Worm (Caenorhabditis elegans) whole organism, young adult: ENCODE measurements around the gene ZK1251.3.

ENCODE experiments used
- C06A6.2 ChIP-seq: fragments of 200-800 bp; sonication (Bioruptor generic); conservative IDR thresholded peaks from 2 replicates; pipeline ENCODE4 v1.3.6; 2022; ENCODE audit warnings: missing genetic modification characterization, missing compliant biosample characterization
- F23B12.7 ChIP-seq: sonication (generic microtip); optimal IDR thresholded peaks from 2 replicates; lab custom pipeline; 2017; ENCODE audit warnings: missing genetic modification characterization, mild to moderate bottlenecking, missing compliant biosample characterization, antibody characterized with exemption, moderate library complexity; ENCODE audit not compliant: insufficient read depth
- F52B5.7 ChIP-seq: sonication (generic microtip); optimal IDR thresholded peaks from 2 replicates; lab custom pipeline; 2016; ENCODE audit warnings: mild to moderate bottlenecking, missing genetic modification characterization, missing compliant biosample characterization
- F55B11.4 ChIP-seq: sonication (generic microtip); optimal IDR thresholded peaks from 2 replicates; lab custom pipeline; 2016; ENCODE audit warnings: missing compliant biosample characterization, missing genetic modification characterization, borderline replicate concordance; ENCODE audit not compliant: insufficient read depth
- F57C9.4 ChIP-seq: sonication (generic microtip); optimal IDR thresholded peaks from 2 replicates; lab custom pipeline; 2017; ENCODE audit warnings: mild to moderate bottlenecking, missing genetic modification characterization, missing compliant biosample characterization
- K11D2.4 ChIP-seq: fragments of 200-800 bp; sonication (Bioruptor generic); IDR thresholded peaks from 2 replicates; pipeline ENCODE4 v1.3.6; 2022; ENCODE audit warnings: missing genetic modification reagents, missing genetic modification characterization, missing compliant biosample characterization
- Y67H2A.10 ChIP-seq: fragments of 200-800 bp; sonication (Bioruptor generic); conservative IDR thresholded peaks from 2 replicates; pipeline ENCODE4 v1.3.6; 2022; ENCODE audit warnings: missing genetic modification reagents, missing genetic modification characterization, missing compliant biosample characterization
- Y95B8A.8 ChIP-seq: fragments of 200-800 bp; sonication (Bioruptor generic); IDR thresholded peaks from 2 replicates; pipeline ENCODE4 v1.3.6; 2022; ENCODE audit warnings: missing genetic modification reagents, missing genetic modification characterization, missing compliant biosample characterization
- attf-5 ChIP-seq: fragments of 200-800 bp; sonication (Bioruptor generic); optimal IDR thresholded peaks from 2 replicates; lab custom pipeline; 2018; ENCODE audit warnings: mild to moderate bottlenecking, missing genetic modification characterization, missing compliant biosample characterization
- bed-2 ChIP-seq: fragments of 200-800 bp; sonication (Bioruptor generic); IDR thresholded peaks from 2 replicates; pipeline ENCODE4 v1.3.6; 2022; ENCODE audit warnings: missing genetic modification reagents, missing genetic modification characterization, missing compliant biosample characterization
- ceh-100 ChIP-seq: fragments of 200-800 bp; sonication (Bioruptor generic); IDR thresholded peaks from 2 replicates; pipeline ENCODE4 v1.3.6; 2022; ENCODE audit warnings: missing genetic modification reagents, missing genetic modification characterization, missing compliant biosample characterization
- ceh-40 ChIP-seq: fragments of 200-800 bp; sonication (Bioruptor generic); IDR thresholded peaks from 2 replicates; pipeline ENCODE4 v1.3.6; 2022; ENCODE audit warnings: missing genetic modification characterization, missing compliant biosample characterization
- dox-1 ChIP-seq: fragments of 200-800 bp; sonication (Bioruptor generic); IDR thresholded peaks from 2 replicates; pipeline ENCODE4 v1.3.6; 2022; ENCODE audit warnings: missing genetic modification reagents, missing genetic modification characterization, missing compliant biosample characterization
- egrh-3 ChIP-seq: fragments of 200-800 bp; sonication (Bioruptor generic); IDR thresholded peaks from 2 replicates; pipeline ENCODE4 v1.3.6; 2022; ENCODE audit warnings: missing genetic modification reagents, missing genetic modification characterization, missing compliant biosample characterization
- hmg-1.2 ChIP-seq: fragments of 200-800 bp; sonication (Bioruptor generic); IDR thresholded peaks from 2 replicates; pipeline ENCODE4 v1.3.6; 2022; ENCODE audit warnings: missing genetic modification reagents, missing genetic modification characterization, missing compliant biosample characterization
- hrde-1 ChIP-seq: sonication (generic microtip); optimal IDR thresholded peaks from 2 replicates; lab custom pipeline; 2016; ENCODE audit warnings: missing genetic modification characterization, mild to moderate bottlenecking, missing compliant biosample characterization, moderate library complexity, missing genotype, missing genetic modification reagents, borderline replicate concordance
- let-526 ChIP-seq: fragments of 200-800 bp; sonication (Bioruptor generic); IDR thresholded peaks from 2 replicates; pipeline ENCODE4 v1.3.6; 2022; ENCODE audit warnings: missing genetic modification reagents, missing genetic modification characterization, missing compliant biosample characterization
- lin-26 ChIP-seq: fragments of 200-800 bp; sonication (Bioruptor generic); IDR thresholded peaks from 2 replicates; pipeline ENCODE4 v1.3.6; 2022; ENCODE audit warnings: missing genetic modification reagents, missing genetic modification characterization, missing compliant biosample characterization
- lsl-1 ChIP-seq: fragments of 200-800 bp; sonication (Bioruptor generic); optimal IDR thresholded peaks from 2 replicates; lab custom pipeline; 2018; ENCODE audit warnings: mild to moderate bottlenecking, missing genetic modification characterization, moderate library complexity, missing compliant biosample characterization
- madf-6 ChIP-seq: fragments of 200-800 bp; sonication (Bioruptor generic); IDR thresholded peaks from 2 replicates; pipeline ENCODE4 v1.3.6; 2022; ENCODE audit warnings: missing genetic modification reagents, missing genetic modification characterization, missing compliant biosample characterization
- nfya-1 ChIP-seq: sonication (generic microtip); optimal IDR thresholded peaks from 2 replicates; lab custom pipeline; 2017; ENCODE audit warnings: antibody characterized with exemption, missing compliant biosample characterization, missing genetic modification characterization, borderline replicate concordance; ENCODE audit not compliant: insufficient read depth
- nhr-120 ChIP-seq: fragments of 200-800 bp; sonication (Bioruptor generic); IDR thresholded peaks from 2 replicates; pipeline ENCODE4 v1.3.6; 2022; ENCODE audit warnings: missing genetic modification characterization, missing compliant biosample characterization
- nhr-27 ChIP-seq: fragments of 200-800 bp; sonication (Bioruptor generic); optimal IDR thresholded peaks from 2 replicates; lab custom pipeline; 2018; ENCODE audit warnings: mild to moderate bottlenecking, missing genetic modification characterization, moderate library complexity, missing compliant biosample characterization
- nhr-80 ChIP-seq: sonication (generic microtip); optimal IDR thresholded peaks from 2 replicates; lab custom pipeline; 2016; ENCODE audit warnings: missing genetic modification characterization, missing compliant biosample characterization
- pha-4 ChIP-seq: fragments of 150-350 bp; sonication (generic microtip); optimal IDR thresholded peaks from 2 replicates; lab custom pipeline; 2014; ENCODE audit warnings: missing biosample characterization, missing genetic modification reagents, missing genetic modification characterization
- rpc-1 ChIP-seq, 2 experiments: fragments of 150-350 bp in 1 of 2; sonication (generic microtip) in 1 of 2; optimal IDR thresholded peaks; 2 replicates each; lab custom pipeline; 2014 to 2018; ENCODE audit warnings: missing biosample characterization in 1 of 2, missing genetic modification characterization in 1 of 2, missing genetic modification reagents in 1 of 2, missing genotype in 1 of 2
- sea-2 ChIP-seq: fragments of 200-800 bp; sonication (Bioruptor generic); IDR thresholded peaks from 2 replicates; pipeline ENCODE4 v1.3.6; 2022; ENCODE audit warnings: missing genetic modification characterization, missing compliant biosample characterization
- somi-1 ChIP-seq: fragments of 200-800 bp; sonication (Bioruptor generic); optimal IDR thresholded peaks from 2 replicates; lab custom pipeline; 2018; ENCODE audit warnings: mild to moderate bottlenecking, missing genetic modification characterization, missing compliant biosample characterization
- tbp1 ChIP-seq: fragments of 200-800 bp; sonication (Bioruptor generic); optimal IDR thresholded peaks from 2 replicates; lab custom pipeline; 2018; ENCODE audit warnings: mild to moderate bottlenecking, missing genetic modification characterization, missing compliant biosample characterization
- tbx-9 ChIP-seq: sonication (generic microtip); optimal IDR thresholded peaks from 2 replicates; lab custom pipeline; 2016; ENCODE audit warnings: borderline replicate concordance, missing genetic modification characterization, inconsistent platforms, missing compliant biosample characterization
- unc-62 ChIP-seq: fragments of 150-350 bp; optimal IDR thresholded peaks from 2 replicates; lab custom pipeline; 2014; ENCODE audit warnings: missing biosample characterization, missing genetic modification reagents, missing genetic modification characterization
- zfh-2 ChIP-seq: fragments of 200-800 bp; sonication (Bioruptor generic); conservative IDR thresholded peaks from 2 replicates; pipeline ENCODE4 v1.3.6; 2022; ENCODE audit warnings: missing genetic modification reagents, missing genetic modification characterization, missing compliant biosample characterization
- ztf-18 ChIP-seq: sonication (generic microtip); optimal IDR thresholded peaks from 2 replicates; lab custom pipeline; 2016; ENCODE audit warnings: missing genotype, mild to moderate bottlenecking, missing genetic modification characterization, missing compliant biosample characterization
- ztf-26 ChIP-seq: sonication (generic microtip); optimal IDR thresholded peaks from 2 replicates; lab custom pipeline; 2017; ENCODE audit warnings: missing genetic modification characterization, missing compliant biosample characterization
- ztf-28 ChIP-seq: fragments of 200-800 bp; sonication (Bioruptor generic); IDR thresholded peaks from 2 replicates; pipeline ENCODE4 v1.3.6; 2022; ENCODE audit warnings: missing genetic modification reagents, missing genetic modification characterization, missing compliant biosample characterization
- ztf-6 ChIP-seq: fragments of 200-800 bp; sonication (Bioruptor generic); IDR thresholded peaks from 2 replicates; pipeline ENCODE4 v1.3.6; 2022; ENCODE audit warnings: missing genetic modification reagents, missing genetic modification characterization, missing compliant biosample characterization

The ZK1251.3 gene

ce11 chrIV:9696513-9696912 is 13.1 kb downstream of the ZK1251.3 start:
- TF ChIP-seq madf-6 (GFP tag; lab: Robert Waterston, UW) (peak; percentile 32; the same call in 1 of the 2 replicates), hrde-1 (peak; percentile 42), K11D2.4 (GFP tag; lab: Robert Waterston, UW) (no peak), nhr-120 (GFP tag; lab: Robert Waterston, UW) (no peak)
- TF ChIP-seq, all 124 proteins: peak for 2

DNA sequence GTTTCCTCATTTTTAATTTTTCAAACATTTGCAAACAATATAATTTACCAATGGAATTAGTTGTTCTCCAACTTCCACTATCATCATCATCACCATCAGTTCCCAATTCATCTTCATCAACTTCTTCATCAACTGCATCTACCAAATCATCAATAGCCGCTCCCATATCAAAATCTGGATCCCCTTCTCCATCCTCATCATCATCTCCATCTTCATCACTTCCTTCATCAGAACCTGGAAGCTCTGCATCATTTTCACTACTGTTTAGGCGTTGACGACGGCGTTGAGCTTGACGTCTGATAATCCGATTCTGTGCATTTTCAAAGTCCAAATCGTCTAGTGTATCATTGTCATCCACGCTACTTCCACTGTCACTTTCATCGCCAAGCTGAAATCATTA is 14.4 kb downstream of the ZK1251.3 start:
- TF ChIP-seq zfh-2 (GFP tag; lab: Robert Waterston, UW) (no peak), dox-1 (no peak), F57C9.4 (tag; lab: Kevin White, UChicago) (no peak)
- TF ChIP-seq, all 124 proteins: peak for 0

DNA sequence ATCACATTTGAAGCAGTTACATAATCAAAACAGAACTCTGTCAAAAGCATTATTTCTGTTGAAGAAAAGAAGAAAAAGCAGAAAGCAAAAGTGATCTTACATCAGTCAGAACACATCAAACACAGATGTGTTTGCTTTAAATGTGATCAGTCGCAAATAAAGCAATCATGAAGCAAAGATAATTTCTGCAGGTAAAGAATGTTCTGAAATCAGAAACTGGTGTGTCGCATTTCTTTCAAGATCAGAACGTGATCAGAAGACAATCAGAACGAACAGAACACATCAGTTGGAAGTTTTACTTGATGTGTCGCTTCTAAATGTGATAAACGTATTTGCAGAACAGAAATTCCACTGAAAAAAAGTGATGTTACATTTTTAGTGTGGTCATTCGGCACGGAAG is 15.6 kb downstream of the ZK1251.3 start:
- TF ChIP-seq ztf-28 (GFP tag; lab: Robert Waterston, UW) (no peak), nhr-80 (tag; lab: Kevin White, UChicago) (peak; percentile 62)

DNA sequence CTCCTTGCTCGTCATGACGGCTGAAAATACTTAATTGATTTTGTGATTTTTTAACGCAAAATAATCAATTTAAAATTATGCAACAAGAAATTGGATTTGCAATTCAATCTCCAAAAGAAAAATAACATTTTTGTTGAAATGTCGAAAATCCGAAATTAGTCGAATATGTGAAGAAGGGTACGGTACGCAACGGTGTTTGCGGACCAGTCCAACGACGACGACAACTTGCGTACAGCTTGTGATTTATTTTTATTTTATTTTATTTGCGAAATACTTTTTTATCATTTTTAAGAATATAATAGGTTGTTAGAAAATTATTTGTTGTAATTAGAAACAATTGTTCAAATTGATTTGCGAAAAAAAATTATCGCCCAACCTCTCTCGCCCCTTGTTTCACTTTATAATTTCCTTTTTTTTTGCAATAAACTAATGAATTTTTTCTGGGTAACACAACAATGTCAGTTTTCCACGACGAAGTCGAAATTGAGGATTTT is 23.3 kb downstream of the ZK1251.3 start, which contains the start of the genes dcaf-1 and dph-3:
TSS of gene dcaf-1 (minus strand) at position 20 of the 494 bp plus-strand sequence.
TSS of gene dph-3 (plus strand) at position 444 of the 494 bp plus-strand sequence.
- no peak for TF ChIP-seq nhr-27
- no peak for TF ChIP-seq nhr-120 (GFP tag; lab: Robert Waterston, UW)
- TF ChIP-seq egrh-3 (GFP tag; lab: Robert Waterston, UW) = no peak
- peak; percentile 73 for TF ChIP-seq lsl-1
- TF ChIP-seq sea-2 (GFP tag; lab: Robert Waterston, UW) = no peak

ce11 chrIV:9709205-9709604 is 25.7 kb downstream of the ZK1251.3 start, which contains the start of gene ant-1.3:
ant-1.3 (minus strand) TSS chrIV:9709305.
- TF ChIP-seq tbp1 (no peak), let-526 (GFP tag; lab: Robert Waterston, UW) (no peak), hmg-1.2 (GFP tag; lab: Robert Waterston, UW) (no peak), ceh-40 (GFP tag; lab: Robert Waterston, UW) (no peak), ceh-100 (GFP tag; lab: Robert Waterston, UW) (no peak), Y95B8A.8 (no peak), somi-1 (GFP tag; lab: Kevin White, UChicago) (no peak), bed-2 (GFP tag; lab: Robert Waterston, UW) (no peak), attf-5 (GFP tag; lab: Kevin White, UChicago) (no peak), nhr-27 (no peak)

DNA sequence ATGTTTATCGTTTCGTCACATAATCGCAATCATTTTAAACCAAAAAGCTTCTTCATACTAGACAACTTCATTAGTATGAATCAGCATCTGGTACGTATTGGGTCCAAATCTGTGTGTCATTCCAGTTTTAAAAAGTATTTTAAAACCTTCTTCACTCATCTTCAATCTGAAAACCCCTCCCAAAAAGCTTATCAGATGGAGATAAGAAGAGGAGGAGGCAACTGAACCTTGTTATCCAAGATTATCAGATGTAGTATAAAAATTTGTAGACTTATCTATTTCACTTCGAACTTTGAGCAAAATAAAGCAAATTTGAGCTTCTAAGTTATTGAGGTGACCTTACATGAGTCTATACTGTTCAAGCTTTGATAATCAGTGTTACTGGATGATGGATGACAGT is 26.4 kb downstream of the ZK1251.3 start, which contains the start of gene nhr-38:
TSS of gene nhr-38 (plus strand) at position 301 of the 400 bp plus-strand sequence.
- TF ChIP-seq pha-4 (tag; lab: Kevin White, UChicago) = no peak
- TF ChIP-seq C06A6.2 (GFP tag; lab: Robert Waterston, UW) = no peak
- no peak for TF ChIP-seq tbx-9

DNA sequence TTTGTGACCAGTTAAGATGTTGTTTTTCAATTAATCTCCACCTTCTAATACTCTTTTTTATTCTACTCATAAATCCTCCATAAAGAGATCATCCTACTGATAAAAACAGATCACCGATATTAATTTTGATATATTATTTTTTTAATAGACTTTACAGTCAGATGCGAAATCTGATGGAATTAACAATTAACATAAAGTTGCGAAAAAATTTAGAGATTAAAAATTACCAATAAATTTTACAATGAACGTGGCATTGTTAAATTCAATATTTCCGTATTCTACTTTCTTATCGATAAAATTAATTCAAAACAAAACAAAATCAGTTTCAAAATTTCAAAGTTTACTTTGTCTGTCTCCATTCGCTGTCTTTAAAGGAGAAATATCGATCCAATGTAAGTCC is 29.3 kb downstream of the ZK1251.3 start, which contains the start of gene K01H12.4:
TSS of gene K01H12.4 (plus strand) at position 301 of the 400 bp plus-strand sequence.
- TF ChIP-seq nhr-120 (GFP tag; lab: Robert Waterston, UW) = no peak
- TF ChIP-seq rpc-1 (optimal IDR thresholded peaks at IDR 0.05; lab: Kevin White, UChicago) = no peak
- TF ChIP-seq rpc-1 (tag; optimal IDR thresholded peaks at IDR 0.05; lab: Kevin White, UChicago) = no peak
- no peak for TF ChIP-seq ztf-6 (GFP tag; lab: Robert Waterston, UW)
- no peak for TF ChIP-seq Y67H2A.10 (GFP tag; lab: Robert Waterston, UW)
- TF ChIP-seq C06A6.2 (GFP tag; lab: Robert Waterston, UW) = no peak
- TF ChIP-seq F52B5.7 (tag; lab: Kevin White, UChicago) = no peak
- TF ChIP-seq bed-2 (GFP tag; lab: Robert Waterston, UW) = no peak
- TF ChIP-seq ztf-26 (tag; lab: Kevin White, UChicago) = no peak
- no peak for TF ChIP-seq F23B12.7
- no peak for TF ChIP-seq unc-62 (GFP tag; lab: Kevin White, UChicago)
- no peak for TF ChIP-seq ztf-18 (tag; lab: Kevin White, UChicago)
- no peak for TF ChIP-seq F55B11.4 (tag; lab: Kevin White, UChicago)
- TF ChIP-seq nfya-1 (tag; lab: Kevin White, UChicago) = no peak
- no peak for TF ChIP-seq lin-26 (GFP tag; lab: Robert Waterston, UW)
